Worm (Caenorhabditis elegans): Measurements from ENCODE around the gene K09E3.2.

Gene K09E3.2

DNA sequence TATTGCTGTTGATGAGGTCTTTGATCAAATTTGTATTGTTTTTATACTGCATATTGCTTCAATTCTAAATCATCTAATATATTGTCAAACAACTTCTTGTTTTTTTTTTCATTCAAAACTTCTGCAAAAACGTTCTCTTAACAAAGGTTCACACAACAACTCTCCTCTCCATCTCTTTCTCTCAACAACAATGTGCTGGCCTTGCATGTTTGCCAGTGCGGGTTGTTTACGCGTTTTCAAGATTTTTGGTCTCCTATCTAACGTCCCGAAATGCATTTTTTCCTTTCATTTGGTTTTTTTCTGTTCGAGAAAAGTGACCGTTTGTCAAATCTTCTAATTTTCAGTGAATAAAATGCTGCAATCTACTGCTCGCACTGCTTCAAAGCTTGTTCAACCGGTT is 25.0 kb upstream of the K09E3.2 start, which contains the start of gene sod-3:
Gene sod-3, plus strand, starts transcription at position 338 of the 400 bp plus-strand sequence.
- no peak for TF ChIP-seq hlh-17 (GFP tag; optimal IDR thresholded peaks at IDR 0.05; ENCODE audit: borderline replicate concordance)
- TF ChIP-seq pag-3 (tag; optimal IDR thresholded peaks at IDR 0.05; ENCODE audit: borderline replicate concordance, insufficient read depth) = no peak
- TF ChIP-seq isw-1 (GFP tag; IDR thresholded peaks at IDR 0.05) = no peak

DNA sequence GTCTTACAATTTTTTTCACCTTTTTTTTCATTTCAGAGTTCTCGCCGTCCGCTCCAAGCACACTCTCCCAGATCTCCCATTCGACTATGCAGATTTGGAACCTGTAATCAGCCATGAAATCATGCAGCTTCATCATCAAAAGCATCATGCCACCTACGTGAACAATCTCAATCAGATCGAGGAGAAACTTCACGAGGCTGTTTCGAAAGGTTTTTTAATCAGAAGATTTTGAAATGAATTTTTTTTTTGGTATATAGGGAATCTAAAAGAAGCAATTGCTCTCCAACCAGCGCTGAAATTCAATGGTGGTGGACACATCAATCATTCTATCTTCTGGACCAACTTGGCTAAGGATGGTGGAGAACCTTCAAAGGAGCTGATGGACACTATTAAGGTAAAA is 24.3 kb upstream of the K09E3.2 start, which contains the start of gene C08A9.3:
Gene C08A9.3, minus strand, starts transcription at position 101 of the 400 bp plus-strand sequence.
- TF ChIP-seq nhr-85 (tag) (peak; percentile 5), lir-3 (tag; optimal IDR thresholded peaks at IDR 0.05; ENCODE audit: poor library complexity) (no peak), aha-1 (tag; optimal IDR thresholded peaks at IDR 0.05) (no peak)

DNA sequence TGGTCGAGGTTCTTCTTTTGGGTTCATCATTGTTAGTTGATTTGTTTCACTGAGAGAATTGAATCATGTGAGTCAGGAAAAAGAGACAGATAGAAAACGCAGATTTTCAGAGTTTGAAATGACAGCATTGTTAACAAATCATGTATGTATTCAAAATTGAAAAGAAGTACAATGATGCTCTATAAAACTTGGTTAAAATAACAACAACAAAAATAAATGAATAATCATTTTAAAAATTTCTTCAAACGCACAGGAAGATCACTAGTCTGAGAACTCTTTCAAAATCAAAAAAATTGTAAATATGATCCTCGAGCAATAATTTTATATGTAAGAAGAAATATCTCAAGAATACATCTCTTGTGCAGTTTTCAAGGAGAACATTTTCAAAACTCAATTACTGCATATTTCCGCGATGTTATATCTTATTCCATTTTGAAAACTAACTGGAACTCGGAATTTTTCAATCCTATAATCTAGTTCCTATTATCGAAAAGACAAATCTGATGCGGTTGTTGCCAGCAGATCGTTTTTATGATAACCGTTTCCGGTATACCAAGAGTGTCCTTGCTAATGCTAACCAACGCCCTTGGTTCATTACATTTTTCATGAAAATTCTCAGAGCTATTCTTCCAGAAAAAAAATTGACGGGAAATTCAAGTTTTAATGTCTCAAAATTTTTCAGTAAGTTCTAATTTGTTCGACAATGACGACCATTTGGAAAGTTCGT is 20.8 kb upstream of the K09E3.2 start, which contains the start of gene lido-1:
Gene lido-1, minus strand, starts transcription at position 51 of the 727 bp plus-strand sequence.
- TF ChIP-seq pax-3 (tag; optimal IDR thresholded peaks at IDR 0.05) = no peak
- TF ChIP-seq nhr-20 (tag; optimal IDR thresholded peaks at IDR 0.05) = peak; percentile 67

DNA sequence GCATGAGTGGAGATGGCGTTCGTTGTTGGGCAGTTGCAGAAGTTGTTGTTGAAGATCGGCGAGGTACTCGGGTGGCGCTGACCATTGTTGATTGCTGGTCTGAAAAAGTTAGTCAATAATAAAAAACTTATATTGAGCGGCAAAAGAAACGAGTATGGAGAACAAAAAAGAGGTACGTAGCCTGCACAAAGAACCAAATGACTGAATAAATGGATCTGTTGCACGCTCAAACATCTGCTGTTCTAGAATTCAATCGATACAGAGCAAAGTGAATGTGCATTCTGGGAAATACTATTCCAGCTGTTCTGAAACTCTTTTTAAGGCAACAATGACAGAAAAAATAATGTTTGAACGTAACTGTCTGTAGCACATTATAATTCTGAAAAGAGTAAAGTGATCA is 16.8 kb upstream of the K09E3.2 start, which contains the start of gene lido-2:
Gene lido-2, minus strand, starts transcription at position 101 of the 400 bp plus-strand sequence.
- TF ChIP-seq unc-98 (GFP tag; IDR thresholded peaks at IDR 0.05) (no peak), egl-27 (tag; optimal IDR thresholded peaks at IDR 0.05) (no peak), F16B12.6 (tag; optimal IDR thresholded peaks at IDR 0.05) (no peak), jun-1 (tag; optimal IDR thresholded peaks at IDR 0.05) (no peak), lin-15B (tag; optimal IDR thresholded peaks at IDR 0.05) (no peak), nhr-20 (tag; optimal IDR thresholded peaks at IDR 0.05) (no peak), unc-130 (tag; optimal IDR thresholded peaks at IDR 0.05) (no peak), zip-4 (GFP tag; optimal IDR thresholded peaks at IDR 0.05) (no peak), Y116A8C.19 (tag; optimal IDR thresholded peaks at IDR 0.05; ENCODE audit: borderline replicate concordance) (no peak), aly-2 (tag; optimal IDR thresholded peaks at IDR 0.05) (no peak), hlh-17 (GFP tag; optimal IDR thresholded peaks at IDR 0.05; ENCODE audit: borderline replicate concordance) (no peak)

ce11 chrX:17107670-17108069 is 9.8 kb upstream of the K09E3.2 start, which contains the start of gene lido-4:
Gene lido-4 (minus strand): TSS chrX:17107770.
- TF ChIP-seq unc-30 (tag; optimal IDR thresholded peaks at IDR 0.05) (no peak), unc-98 (GFP tag; IDR thresholded peaks at IDR 0.05) (no peak), C16A3.4 (tag; optimal IDR thresholded peaks at IDR 0.05) (no peak), efl-1 (optimal IDR thresholded peaks at IDR 0.05) (no peak), efl-1 (GFP tag; optimal IDR thresholded peaks at IDR 0.05 in 1 of 2) (no peak), pax-3 (tag; optimal IDR thresholded peaks at IDR 0.05) (no peak), jun-1 (tag; optimal IDR thresholded peaks at IDR 0.05) (no peak), ces-1 (GFP tag; optimal IDR thresholded peaks at IDR 0.05) (no peak), lin-35 (GFP tag; optimal IDR thresholded peaks at IDR 0.05) (no peak), nhr-47 (tag; optimal IDR thresholded peaks at IDR 0.05) (no peak), hpl-2 (GFP tag; optimal IDR thresholded peaks at IDR 0.05) (no peak), ets-5 (GFP tag; IDR thresholded peaks at IDR 0.05) (no peak)

DNA sequence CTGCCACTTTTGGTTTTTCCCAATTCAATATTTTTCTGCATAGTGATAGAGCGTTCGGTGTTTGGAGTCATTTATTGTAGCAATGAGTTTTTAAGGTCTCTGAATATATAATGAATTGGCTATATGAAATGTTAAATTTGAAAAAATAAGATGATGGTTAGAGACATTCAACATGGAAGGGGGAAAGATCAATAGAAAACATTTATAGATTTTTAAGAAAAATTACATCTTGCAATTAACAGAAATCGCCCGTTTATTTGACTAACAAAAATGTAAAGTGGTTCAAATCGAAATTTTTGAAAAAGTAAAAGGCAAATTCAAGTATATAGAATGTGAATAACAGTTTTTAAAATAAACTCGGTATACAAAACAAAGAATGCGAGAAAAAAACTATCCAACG is 6.9 kb upstream of the K09E3.2 start, which contains the start of gene lido-5:
Gene lido-5, minus strand, starts transcription at position 101 of the 400 bp plus-strand sequence.
- no peak for TF ChIP-seq nhr-237 (tag; optimal IDR thresholded peaks at IDR 0.05)
- TF ChIP-seq ceh-88 (GFP tag; IDR thresholded peaks at IDR 0.05) = no peak
- TF ChIP-seq snpc-4 (tag; optimal IDR thresholded peaks at IDR 0.05) = no peak
- TF ChIP-seq mab-9 (GFP tag; IDR thresholded peaks at IDR 0.05) = no peak
- no peak for TF ChIP-seq fkh-4 (tag; optimal IDR thresholded peaks at IDR 0.05; ENCODE audit: borderline replicate concordance)

Measured in whole organism, L1 larva.